Worm (Caenorhabditis elegans): ENCODE measurements around the gene Y43C5B.2.

- TF ChIP-seq hmg-20 (GFP tag; IDR thresholded peaks at IDR 0.05), result no peak
- no peak for TF ChIP-seq efl-1 (GFP tag; optimal IDR thresholded peaks at IDR 0.05)
- TF ChIP-seq attf-3 (GFP tag; conservative IDR thresholded peaks at IDR 0.05), result no peak
- TF ChIP-seq mel-28 (tag; optimal IDR thresholded peaks at IDR 0.05; ENCODE audit: borderline replicate concordance), result no peak
- no peak for TF ChIP-seq unc-130 (GFP tag; optimal IDR thresholded peaks at IDR 0.05)
- TF ChIP-seq somi-1 (GFP tag; optimal IDR thresholded peaks at IDR 0.05), result no peak
- no peak for TF ChIP-seq snpc-4 (GFP tag; optimal IDR thresholded peaks at IDR 0.05)
- TF ChIP-seq snpc-4 (tag; optimal IDR thresholded peaks at IDR 0.05), result no peak
- no peak for TF ChIP-seq B0019.2 (GFP tag; conservative IDR thresholded peaks at IDR 0.05)
- TF ChIP-seq ceh-91 (GFP tag; IDR thresholded peaks at IDR 0.05), result no peak
- no peak for TF ChIP-seq F23B12.7 (tag; optimal IDR thresholded peaks at IDR 0.05; ENCODE audit: insufficient read depth)
- no peak for TF ChIP-seq let-526 (GFP tag; IDR thresholded peaks at IDR 0.05)
- no peak for TF ChIP-seq unc-62 (GFP tag; optimal IDR thresholded peaks at IDR 0.05)
- TF ChIP-seq F57A8.1 (GFP tag; optimal IDR thresholded peaks at IDR 0.05), result no peak
These were observed 39.7 kb upstream of the Y43C5B.2 start, which contains the start of gene spe-26 for ce11 chrIV:10391827-10392226.
